Fruit fly (Drosophila melanogaster) whole organism, pupa: ENCODE measurements around the gene CG11581.

Experiments
- CG10348 ChIP-seq: fragments of 200-800 bp; sonication (Bioruptor generic); IDR thresholded peaks from 2 replicates; pipeline ENCODE4 v1.3.6; 2022; ENCODE audit warnings: missing biosample characterization, missing genetic modification characterization
- CG12605 ChIP-seq: fragments of 200-800 bp; sonication (Bioruptor generic); IDR thresholded peaks from 2 replicates; pipeline ENCODE4 v1.3.6; 2022; ENCODE audit warnings: missing biosample characterization, missing genetic modification characterization
- CG13204 ChIP-seq: fragments of 200-800 bp; sonication (Bioruptor generic); optimal IDR thresholded peaks from 2 replicates; lab custom pipeline; 2018; ENCODE audit warnings: missing biosample characterization, mild to moderate bottlenecking, missing genetic modification characterization, moderate library complexity
- CG14655 ChIP-seq: fragments of 200-800 bp; sonication (Bioruptor generic); optimal IDR thresholded peaks from 3 replicates; lab custom pipeline; 2017; ENCODE audit warnings: mild to moderate bottlenecking, missing biosample characterization, missing genetic modification reagents, missing genetic modification characterization
- CG15710 ChIP-seq: fragments of 200-800 bp; sonication (Bioruptor generic); optimal IDR thresholded peaks from 2 replicates; lab custom pipeline; 2018; ENCODE audit warnings: missing biosample characterization, mild to moderate bottlenecking, missing genetic modification characterization, moderate library complexity
- CG17806 ChIP-seq: fragments of 200-800 bp; sonication (Bioruptor generic); optimal IDR thresholded peaks from 2 replicates; lab custom pipeline; 2018; ENCODE audit warnings: missing biosample characterization, mild to moderate bottlenecking, missing genetic modification characterization, moderate library complexity
- CG32121 ChIP-seq: fragments of 200-800 bp; sonication (Bioruptor generic); IDR thresholded peaks from 2 replicates; pipeline ENCODE4 v1.3.6; 2022; ENCODE audit warnings: missing biosample characterization, missing genetic modification characterization
- CG34367 ChIP-seq: fragments of 200-800 bp; sonication (Bioruptor generic); optimal IDR thresholded peaks from 2 replicates; lab custom pipeline; 2018; ENCODE audit warnings: missing biosample characterization, mild to moderate bottlenecking, missing genetic modification characterization
- CG4496 ChIP-seq: fragments of 200-800 bp; sonication (Bioruptor generic); IDR thresholded peaks from 3 replicates; pipeline ENCODE4 v1.3.6; 2022; ENCODE audit warnings: missing biosample characterization, missing genetic modification characterization
- CG8159 ChIP-seq: fragments of 200-800 bp; sonication (Bioruptor generic); optimal IDR thresholded peaks from 3 replicates; lab custom pipeline; 2018; ENCODE audit warnings: missing biosample characterization, mild to moderate bottlenecking, missing genetic modification characterization, moderate library complexity
- CG8301 ChIP-seq: fragments of 200-800 bp; sonication (Bioruptor generic); optimal IDR thresholded peaks from 2 replicates; lab custom pipeline; 2018; ENCODE audit warnings: missing biosample characterization, mild to moderate bottlenecking, missing genetic modification characterization
- CG9948 ChIP-seq: fragments of 200-800 bp; sonication (Bioruptor generic); optimal IDR thresholded peaks from 2 replicates; lab custom pipeline; 2018; ENCODE audit warnings: missing biosample characterization, mild to moderate bottlenecking, missing genetic modification characterization, moderate library complexity
- D1 ChIP-seq: fragments of 200-800 bp; sonication (Bioruptor generic); optimal IDR thresholded peaks from 2 replicates; lab custom pipeline; 2018; ENCODE audit warnings: missing biosample characterization, mild to moderate bottlenecking, missing genetic modification characterization, moderate library complexity
- EcR ChIP-seq: fragments of 200-800 bp; sonication (Bioruptor generic); optimal IDR thresholded peaks from 3 replicates; lab custom pipeline; 2019; ENCODE audit warnings: missing biosample characterization, missing genetic modification characterization, mild to moderate bottlenecking, moderate library complexity, missing genetic modification reagents
- Ets98B ChIP-seq: fragments of 200-800 bp; sonication (Bioruptor generic); IDR thresholded peaks from 2 replicates; pipeline ENCODE4 v1.3.6; 2022; ENCODE audit warnings: missing biosample characterization, missing genetic modification characterization
- Pif1A ChIP-seq: fragments of 200-800 bp; sonication (Bioruptor generic); optimal IDR thresholded peaks from 3 replicates; lab custom pipeline; 2016; ENCODE audit warnings: missing biosample characterization, missing genetic modification characterization
- Pif1B ChIP-seq: fragments of 200-800 bp; sonication (Bioruptor generic); optimal IDR thresholded peaks from 3 replicates; lab custom pipeline; 2016; ENCODE audit warnings: missing biosample characterization, missing genetic modification characterization
- Snoo ChIP-seq: fragments of 200-800 bp; sonication (Bioruptor generic); optimal IDR thresholded peaks from 3 replicates; lab custom pipeline; 2017; ENCODE audit warnings: missing biosample characterization, mild to moderate bottlenecking, missing genetic modification characterization, inconsistent platforms
- fd96Ca ChIP-seq: fragments of 200-800 bp; sonication (Bioruptor generic); IDR thresholded peaks from 3 replicates; pipeline ENCODE4 v1.3.6; 2022; ENCODE audit warnings: missing biosample characterization, missing genetic modification characterization
- gl ChIP-seq: fragments of 200-800 bp; sonication (Bioruptor generic); optimal IDR thresholded peaks from 2 replicates; lab custom pipeline; 2018; ENCODE audit warnings: missing biosample characterization, mild to moderate bottlenecking, missing genetic modification characterization
- rn ChIP-seq: fragments of 200-800 bp; sonication (Bioruptor generic); IDR thresholded peaks from 2 replicates; pipeline ENCODE4 v1.3.6; 2022; ENCODE audit warnings: missing biosample characterization, missing genetic modification characterization

CG11581 gene

dm6 chrX:14213509-14214154 is 36.9 kb downstream of the CG11581 start:
- no peak for TF ChIP-seq gl (tag; lab: Kevin White, UChicago)
- TF ChIP-seq CG17806 (tag; lab: Kevin White, UChicago), result peak; percentile 15
- peak; percentile 10 for TF ChIP-seq CG9948 (tag; lab: Kevin White, UChicago)
- TF ChIP-seq CG32121 (GFP tag; lab: Robert Waterston, UW), result no peak
- peak; percentile 46 for TF ChIP-seq Ets98B (GFP tag; lab: Robert Waterston, UW)
- TF ChIP-seq CG10348 (GFP tag; lab: Robert Waterston, UW), result no peak
- TF ChIP-seq CG14655 (GFP tag; lab: Kevin White, UChicago), result peak; percentile 60
- TF ChIP-seq CG12605 (GFP tag; lab: Robert Waterston, UW), result 0 out of 2 replicates have a peak, but pooled peaks have one; percentile 30
- TF ChIP-seq D1, result no peak
- peak; percentile 43; the same call in 1 of the 3 replicates for TF ChIP-seq CG4496 (GFP tag; lab: Robert Waterston, UW)
- TF ChIP-seq fd96Ca, result peak; percentile 54; the same call in 1 of the 3 replicates
- peak; percentile 44 for TF ChIP-seq CG8301 (tag; lab: Kevin White, UChicago)
- peak; percentile 41 for TF ChIP-seq Pif1A
- peak; percentile 17 for TF ChIP-seq CG15710 (tag; lab: Kevin White, UChicago)

DNA sequence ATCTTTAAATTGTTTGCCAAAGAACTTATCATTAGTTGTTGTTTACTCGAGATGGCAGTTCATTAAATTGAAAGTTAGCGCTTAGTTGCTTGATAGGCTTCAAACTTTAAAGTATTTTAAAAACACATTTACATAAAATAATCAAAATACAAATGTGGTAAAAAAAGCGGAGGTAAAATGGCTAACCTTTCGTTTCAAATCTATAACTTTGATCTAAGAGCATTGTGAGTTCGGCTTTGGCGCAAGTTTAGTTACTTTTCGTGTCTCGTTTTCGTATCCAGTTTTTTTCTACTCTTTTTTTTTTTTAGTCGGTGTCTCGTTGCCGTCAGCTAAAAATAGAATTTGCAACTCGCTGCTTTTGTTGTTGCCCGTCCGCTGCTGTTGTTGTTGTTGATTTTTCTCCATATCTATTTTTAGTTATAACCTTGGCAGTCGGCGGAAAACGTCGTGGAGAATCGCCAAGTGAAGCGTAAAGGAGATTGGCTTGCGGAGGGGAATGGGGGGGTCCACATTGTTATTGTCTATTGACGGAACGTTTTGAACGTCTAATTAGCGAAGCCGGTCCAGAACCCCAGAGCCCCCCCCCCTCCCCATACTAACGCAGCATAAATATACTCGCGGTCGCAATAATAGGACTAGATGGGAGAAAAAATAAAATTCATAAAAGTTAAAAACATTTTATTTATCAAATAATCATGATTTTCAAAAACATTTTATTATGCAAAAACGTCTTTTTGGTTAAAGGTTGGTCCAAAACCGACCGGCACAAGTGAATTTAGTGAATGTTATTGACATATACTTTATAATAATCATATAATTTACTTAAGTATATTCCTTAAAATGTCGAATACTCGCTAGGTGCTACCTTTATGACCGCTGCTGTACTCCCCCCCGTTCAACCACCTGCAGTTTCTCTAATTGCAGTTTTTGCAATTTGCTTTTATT is 38.1 kb downstream of the CG11581 start:
- TF ChIP-seq rn (GFP tag; lab: Robert Waterston, UW) (peak; percentile 43; the same call in 1 of the 2 replicates), CG8301 (tag; lab: Kevin White, UChicago) (peak; percentile 88), CG12605 (GFP tag; lab: Robert Waterston, UW) (peak; percentile 81), Pif1B (peak; percentile 46), gl (tag; lab: Kevin White, UChicago) (peak; percentile 13), Snoo (tag; lab: Kevin White, UChicago) (peak; percentile 22), CG13204 (GFP tag; lab: Kevin White, UChicago) (peak; percentile 24), CG9948 (tag; lab: Kevin White, UChicago) (peak; percentile 86), D1 (no peak), CG34367 (tag; lab: Kevin White, UChicago) (peak; percentile 64), CG4496 (GFP tag; lab: Robert Waterston, UW) (peak; percentile 90), fd96Ca (peak; percentile 57), Ets98B (GFP tag; lab: Robert Waterston, UW) (peak; percentile 74), Pif1A (peak; percentile 48), CG14655 (GFP tag; lab: Kevin White, UChicago) (peak; percentile 93), CG17806 (tag; lab: Kevin White, UChicago) (peak; percentile 76), CG32121 (GFP tag; lab: Robert Waterston, UW) (peak; percentile 83), CG8159 (tag; lab: Kevin White, UChicago) (peak; percentile 79), EcR (GFP tag; lab: Kevin White, UChicago) (peak; percentile 6), CG15710 (tag; lab: Kevin White, UChicago) (peak; percentile 68), CG10348 (GFP tag; lab: Robert Waterston, UW) (peak; percentile 41; the same call in 1 of the 2 replicates)

dm6 chrX:14215834-14216233 is 39.1 kb downstream of the CG11581 start:
- TF ChIP-seq CG8301 (tag; lab: Kevin White, UChicago) (peak; percentile 31), CG15710 (tag; lab: Kevin White, UChicago) (peak; percentile 6), CG32121 (GFP tag; lab: Robert Waterston, UW) (peak; percentile 51), CG34367 (tag; lab: Kevin White, UChicago) (no peak), rn (GFP tag; lab: Robert Waterston, UW) (no peak), CG9948 (tag; lab: Kevin White, UChicago) (no peak), CG8159 (tag; lab: Kevin White, UChicago) (no peak), D1 (no peak), gl (tag; lab: Kevin White, UChicago) (no peak), Pif1A (no peak), CG17806 (tag; lab: Kevin White, UChicago) (no peak), CG13204 (GFP tag; lab: Kevin White, UChicago) (no peak), Ets98B (GFP tag; lab: Robert Waterston, UW) (peak; percentile 31; the same call in 1 of the 2 replicates), CG10348 (GFP tag; lab: Robert Waterston, UW) (no peak), CG12605 (GFP tag; lab: Robert Waterston, UW) (peak; percentile 27; the same call in 1 of the 2 replicates), fd96Ca (no peak; the same call in 2 of the 3 replicates), Pif1B (no peak), CG4496 (GFP tag; lab: Robert Waterston, UW) (0 out of 3 replicates have a peak, but pooled peaks have one; percentile 21), CG14655 (GFP tag; lab: Kevin White, UChicago) (peak; percentile 43), Snoo (tag; lab: Kevin White, UChicago) (no peak), EcR (GFP tag; lab: Kevin White, UChicago) (no peak)

dm6 chrX:14216844-14217243 is 40.1 kb downstream of the CG11581 start:
- TF ChIP-seq CG34367 (tag; lab: Kevin White, UChicago) (no peak), Pif1B (no peak), CG8301 (tag; lab: Kevin White, UChicago) (peak; percentile 16), CG4496 (GFP tag; lab: Robert Waterston, UW) (0 out of 3 replicates have a peak, but pooled peaks have one; percentile 7)
